Worm (Caenorhabditis elegans) whole organism, L4 larva: Measurements from ENCODE around the gene C09B8.4.
A peak's percentile ranks its signal among the peaks of the same experiment; 100 is the strongest.

Source experiments
- D1046.2 ChIP-seq: fragments of 200-800 bp; sonication (Bioruptor generic); IDR thresholded peaks from 2 replicates; pipeline ENCODE4 v1.3.6; 2022; ENCODE audit warnings: missing genetic modification characterization, missing compliant biosample characterization
- F10B5.3 ChIP-seq: sonication (generic microtip); optimal IDR thresholded peaks from 2 replicates; lab custom pipeline; 2016; ENCODE audit warnings: mild to moderate bottlenecking, missing genetic modification characterization, missing compliant biosample characterization
- F26F4.8 ChIP-seq: fragments of 200-800 bp; sonication (Bioruptor generic); conservative IDR thresholded peaks from 2 replicates; pipeline ENCODE4 v1.3.6; 2022; ENCODE audit warnings: missing genetic modification characterization, missing compliant biosample characterization
- F49E8.2 ChIP-seq: sonication (generic microtip); optimal IDR thresholded peaks from 2 replicates; lab custom pipeline; 2016; ENCODE audit warnings: missing compliant biosample characterization, mild to moderate bottlenecking, missing genetic modification characterization, borderline replicate concordance
- R02D3.7 ChIP-seq: fragments of 150-350 bp; sonication (generic microtip); optimal IDR thresholded peaks from 3 replicates; lab custom pipeline; 2014; ENCODE audit warnings: missing biosample characterization, missing genetic modification characterization
- Y5F2A.4 ChIP-seq: fragments of 200-800 bp; sonication (Bioruptor generic); optimal IDR thresholded peaks from 2 replicates; lab custom pipeline; 2018; ENCODE audit warnings: mild to moderate bottlenecking, missing genetic modification characterization, missing compliant biosample characterization
- Y75B8A.6 ChIP-seq: fragments of 200-800 bp; sonication (Bioruptor generic); IDR thresholded peaks from 2 replicates; pipeline ENCODE4 v1.3.6; 2022; ENCODE audit warnings: missing genetic modification reagents, missing genetic modification characterization, missing compliant biosample characterization
- ZK546.5 ChIP-seq, 2 experiments: sonication (generic microtip); optimal IDR thresholded peaks; 2 replicates each; lab custom pipeline; 2017; ENCODE audit warnings: missing biosample characterization in 2 of 2, missing genetic modification characterization in 2 of 2
- aha-1 ChIP-seq: fragments of 150-350 bp; peaks from one replicate; lab custom pipeline; 2014; ENCODE audit warnings: missing biosample characterization, missing genetic modification characterization
- ama-1 ChIP-seq: fragments of 150-350 bp; optimal IDR thresholded peaks from 2 replicates; lab custom pipeline; 2014; ENCODE audit warnings: inconsistent platforms, mixed read lengths
- ceh-20 ChIP-seq: fragments of 200-800 bp; sonication (Bioruptor generic); IDR thresholded peaks from 2 replicates; pipeline ENCODE4 v1.3.6; 2022; ENCODE audit warnings: missing genetic modification reagents, missing genetic modification characterization, missing compliant biosample characterization
- ceh-62 ChIP-seq: sonication (generic microtip); optimal IDR thresholded peaks from 2 replicates; lab custom pipeline; 2017; ENCODE audit warnings: missing biosample characterization, missing genetic modification characterization
- ceh-82 ChIP-seq: sonication (generic microtip); optimal IDR thresholded peaks from 2 replicates; lab custom pipeline; 2017; ENCODE audit warnings: missing biosample characterization, missing genetic modification characterization
- ctbp-1 ChIP-seq: fragments of 200-800 bp; sonication (Bioruptor generic); IDR thresholded peaks from 2 replicates; pipeline ENCODE4 v1.3.6; 2022; ENCODE audit warnings: missing genetic modification reagents, missing genetic modification characterization, missing compliant biosample characterization
- daf-16 ChIP-seq, 3 experiments: sonication (generic microtip); optimal IDR thresholded peaks; 2 replicates each; lab custom pipeline; 2016 to 2017; ENCODE audit warnings: missing genetic modification characterization in 3 of 3, missing genetic modification reagents in 3 of 3, mild to moderate bottlenecking in 2 of 3, missing compliant biosample characterization in 2 of 3, missing biosample characterization in 1 of 3, moderate library complexity in 1 of 3
- dve-1 ChIP-seq: sonication (generic microtip); optimal IDR thresholded peaks from 2 replicates; lab custom pipeline; 2017; ENCODE audit warnings: antibody characterized with exemption, mild to moderate bottlenecking, missing genetic modification characterization, missing compliant biosample characterization; ENCODE audit not compliant: insufficient read depth
- fkh-10 ChIP-seq: fragments of 150-350 bp; optimal IDR thresholded peaks from 2 replicates; lab custom pipeline; 2014; ENCODE audit warnings: missing biosample characterization, missing genetic modification reagents, missing genetic modification characterization
- hif-1 ChIP-seq, 2 experiments: sonication (generic microtip); optimal IDR thresholded peaks; 2 replicates each; lab custom pipeline; 2016 to 2017; ENCODE audit warnings: missing compliant biosample characterization in 2 of 2, missing genetic modification characterization in 2 of 2, missing genetic modification reagents in 2 of 2, missing genotype in 2 of 2, mild to moderate bottlenecking in 1 of 2
- hmg-1.1 ChIP-seq: fragments of 200-800 bp; sonication (Bioruptor generic); IDR thresholded peaks from 2 replicates; pipeline ENCODE4 v1.3.6; 2022; ENCODE audit warnings: missing genetic modification reagents, missing genetic modification characterization, missing compliant biosample characterization
- jun-1 ChIP-seq: fragments of 150-350 bp; optimal IDR thresholded peaks from 2 replicates; lab custom pipeline; 2014; ENCODE audit warnings: missing biosample characterization, missing genetic modification reagents, missing genetic modification characterization
- lim-7 ChIP-seq: fragments of 200-800 bp; sonication (Bioruptor generic); IDR thresholded peaks from 2 replicates; pipeline ENCODE4 v1.3.6; 2022; ENCODE audit warnings: missing genetic modification characterization, missing compliant biosample characterization
- madf-5 ChIP-seq, 2 experiments: fragments of 200-800 bp; sonication (Bioruptor generic); IDR thresholded peaks; 2 replicates each; pipeline ENCODE4 v1.3.6; 2022; ENCODE audit warnings: missing compliant biosample characterization in 2 of 2, missing genetic modification characterization in 2 of 2
- madf-9 ChIP-seq: fragments of 200-800 bp; sonication (Bioruptor generic); conservative IDR thresholded peaks from 2 replicates; pipeline ENCODE4 v1.3.6; 2022; ENCODE audit warnings: missing genetic modification reagents, missing genetic modification characterization, missing compliant biosample characterization
- mep-1 ChIP-seq: fragments of 150-350 bp; sonication (generic microtip); optimal IDR thresholded peaks from 3 replicates; lab custom pipeline; 2014; ENCODE audit warnings: missing biosample characterization, missing genetic modification characterization
- mes-2 ChIP-seq: sonication (generic microtip); optimal IDR thresholded peaks from 2 replicates; lab custom pipeline; 2016; ENCODE audit warnings: missing genotype, mild to moderate bottlenecking, missing genetic modification characterization, missing compliant biosample characterization; ENCODE audit not compliant: poor library complexity, severe bottlenecking
- mxl-2 ChIP-seq: fragments of 200-800 bp; sonication (Bioruptor generic); conservative IDR thresholded peaks from 2 replicates; pipeline ENCODE4 v1.3.6; 2022; ENCODE audit warnings: missing genetic modification reagents, missing genetic modification characterization, missing compliant biosample characterization
- nhr-10 ChIP-seq: fragments of 150-350 bp; optimal IDR thresholded peaks from 2 replicates; lab custom pipeline; 2014; ENCODE audit warnings: missing biosample characterization, missing genetic modification characterization
- nhr-102 ChIP-seq: sonication (generic microtip); optimal IDR thresholded peaks from 2 replicates; lab custom pipeline; 2016; ENCODE audit warnings: mild to moderate bottlenecking, missing genetic modification characterization, moderate library complexity, missing compliant biosample characterization
- nhr-11 ChIP-seq: fragments of 150-350 bp; optimal IDR thresholded peaks from 2 replicates; lab custom pipeline; 2014; ENCODE audit warnings: missing biosample characterization, missing genetic modification characterization
- nhr-25 ChIP-seq: sonication (generic microtip); optimal IDR thresholded peaks from 2 replicates; lab custom pipeline; 2017; ENCODE audit warnings: missing genetic modification characterization, mild to moderate bottlenecking, missing compliant biosample characterization, antibody characterized with exemption, moderate library complexity, borderline replicate concordance; ENCODE audit not compliant: insufficient read depth
- nhr-42 ChIP-seq: fragments of 200-800 bp; sonication (Bioruptor generic); IDR thresholded peaks from 2 replicates; pipeline ENCODE4 v1.3.6; 2022; ENCODE audit warnings: missing genetic modification characterization, missing compliant biosample characterization
- nhr-48 ChIP-seq: sonication (generic microtip); optimal IDR thresholded peaks from 2 replicates; lab custom pipeline; 2016; ENCODE audit warnings: mild to moderate bottlenecking, missing genetic modification characterization, missing compliant biosample characterization
- nhr-6 ChIP-seq: fragments of 150-350 bp; optimal IDR thresholded peaks from 2 replicates; lab custom pipeline; 2014; ENCODE audit warnings: missing biosample characterization, missing genetic modification characterization
- php-3 ChIP-seq: fragments of 200-800 bp; sonication (Bioruptor generic); IDR thresholded peaks from 2 replicates; pipeline ENCODE4 v1.3.6; 2022; ENCODE audit warnings: missing genetic modification reagents, missing genetic modification characterization, missing compliant biosample characterization
- sdz-12 ChIP-seq: fragments of 200-800 bp; sonication (Bioruptor generic); optimal IDR thresholded peaks from 2 replicates; lab custom pipeline; 2018; ENCODE audit warnings: mild to moderate bottlenecking, missing genetic modification characterization, missing compliant biosample characterization
- spr-1 ChIP-seq: sonication (generic microtip); optimal IDR thresholded peaks from 2 replicates; lab custom pipeline; 2016; ENCODE audit warnings: mild to moderate bottlenecking, missing genetic modification characterization, missing compliant biosample characterization
- tra-1 ChIP-seq: fragments of 200-800 bp; sonication (Bioruptor generic); IDR thresholded peaks from 2 replicates; pipeline ENCODE4 v1.3.6; 2022; ENCODE audit warnings: missing genetic modification reagents, missing genetic modification characterization, missing compliant biosample characterization
- unc-130 ChIP-seq: sonication (generic microtip); optimal IDR thresholded peaks from 2 replicates; lab custom pipeline; 2016; ENCODE audit warnings: missing genetic modification reagents, missing genetic modification characterization, missing compliant biosample characterization
- unc-39 ChIP-seq: sonication (generic microtip); optimal IDR thresholded peaks from 2 replicates; lab custom pipeline; 2017; ENCODE audit warnings: missing biosample characterization, missing genetic modification characterization
- unc-62 ChIP-seq, 3 experiments: fragments of 150-350 bp in 1 of 3; sonication (generic microtip); optimal IDR thresholded peaks in 2 of 3; peaks in 1 of 3; 1 replicate in 1 of 3; 2 replicates in 2 of 3; lab custom pipeline; 2014 to 2017; ENCODE audit warnings: missing biosample characterization in 3 of 3, missing genetic modification characterization in 3 of 3, missing genetic modification reagents in 3 of 3, missing genotype in 1 of 3
- vab-7 ChIP-seq: fragments of 200-800 bp; sonication (Bioruptor generic); IDR thresholded peaks from 2 replicates; pipeline ENCODE4 v1.3.6; 2022; ENCODE audit warnings: missing genetic modification reagents, missing genetic modification characterization, missing compliant biosample characterization
- zfp-3 ChIP-seq: fragments of 200-800 bp; sonication (Bioruptor generic); conservative IDR thresholded peaks from 2 replicates; pipeline ENCODE4 v1.3.6; 2022; ENCODE audit warnings: missing genetic modification reagents, missing genetic modification characterization, missing compliant biosample characterization
- zip-11 ChIP-seq: fragments of 200-800 bp; sonication (Bioruptor generic); IDR thresholded peaks from 2 replicates; pipeline ENCODE4 v1.3.6; 2022; ENCODE audit warnings: missing genetic modification characterization, missing compliant biosample characterization

Gene C09B8.4

ce11 chrX:6057580-6058305 is 38.0 kb upstream of the C09B8.4 start, which contains the start of gene gln-1 (continued):
- no peak for TF ChIP-seq hif-1 (tag; optimal IDR thresholded peaks at IDR 0.05; lab: Kevin White, UChicago)
- TF ChIP-seq sdz-12 (GFP tag; lab: Kevin White, UChicago), result no peak
- TF ChIP-seq ceh-62 (tag; lab: Kevin White, UChicago), result no peak
- no peak for TF ChIP-seq Y75B8A.6 (GFP tag; lab: Robert Waterston, UW)
- TF ChIP-seq hmg-1.1 (GFP tag; lab: Robert Waterston, UW), result 0 out of 2 replicates have a peak, but pooled peaks have one; percentile 33
- peak; percentile 17 for TF ChIP-seq nhr-6
- TF ChIP-seq unc-39, result no peak
- no peak for TF ChIP-seq ceh-20 (GFP tag; lab: Robert Waterston, UW)
- no peak for TF ChIP-seq mes-2 (tag; lab: Kevin White, UChicago)
- TF ChIP-seq lim-7 (GFP tag; lab: Robert Waterston, UW), result no peak
- no peak for TF ChIP-seq php-3 (GFP tag; lab: Robert Waterston, UW)
- TF ChIP-seq ctbp-1, result no peak
- TF ChIP-seq nhr-102 (tag; lab: Kevin White, UChicago), result no peak
- TF ChIP-seq Y5F2A.4 (GFP tag; lab: Kevin White, UChicago), result no peak
- no peak for TF ChIP-seq ama-1 (lab: Kevin White, UChicago)
- no peak for TF ChIP-seq R02D3.7 (tag; lab: Kevin White, UChicago)
- no peak for TF ChIP-seq unc-130 (GFP tag; lab: Kevin White, UChicago)
- TF ChIP-seq madf-5 (GFP tag; IDR thresholded peaks at IDR 0.05; lab: Robert Waterston, UW), result no peak
- no peak for TF ChIP-seq ZK546.5 (tag; optimal IDR thresholded peaks at IDR 0.05; lab: Kevin White, UChicago)
- no peak for TF ChIP-seq ceh-82 (tag; lab: Kevin White, UChicago)
- no peak for TF ChIP-seq D1046.2 (GFP tag; lab: Robert Waterston, UW)
- peak; percentile 54 for TF ChIP-seq dve-1
- TF ChIP-seq F49E8.2, result no peak
- no peak for TF ChIP-seq nhr-42 (GFP tag; lab: Robert Waterston, UW)
- peak; percentile 66 for TF ChIP-seq nhr-10 (tag; lab: Kevin White, UChicago)
- TF ChIP-seq mxl-2 (GFP tag; lab: Robert Waterston, UW), result no peak
- TF ChIP-seq zfp-3, result no peak
- TF ChIP-seq mep-1 (tag; lab: Kevin White, UChicago), result peak; percentile 49
- no peak for TF ChIP-seq fkh-10 (GFP tag; lab: Kevin White, UChicago)
- TF ChIP-seq tra-1 (GFP tag; lab: Robert Waterston, UW), result no peak
- no peak for TF ChIP-seq nhr-11 (tag; lab: Kevin White, UChicago)
- TF ChIP-seq F10B5.3, result no peak
- TF ChIP-seq vab-7 (GFP tag; lab: Robert Waterston, UW), result no peak
- TF ChIP-seq spr-1 (tag; lab: Kevin White, UChicago), result no peak
- no peak for TF ChIP-seq nhr-25 (tag; lab: Kevin White, UChicago)
- no peak for TF ChIP-seq zip-11 (GFP tag; lab: Robert Waterston, UW)
- TF ChIP-seq madf-9 (GFP tag; lab: Robert Waterston, UW), result no peak
- no peak for TF ChIP-seq F26F4.8 (GFP tag; lab: Robert Waterston, UW)
- TF ChIP-seq jun-1 (tag; lab: Kevin White, UChicago), result no peak
- peak; percentile 45 for TF ChIP-seq nhr-48
- TF ChIP-seq unc-62 (GFP tag; optimal IDR thresholded peaks at IDR 0.05 in 1 of 2; lab: Kevin White, UChicago), result peak in 1 of 2 experiments; percentile 89
- TF ChIP-seq unc-62 (tag; optimal IDR thresholded peaks at IDR 0.05; lab: Kevin White, UChicago), result no peak
- no peak for TF ChIP-seq daf-16 (GFP tag; optimal IDR thresholded peaks at IDR 0.05; lab: Kevin White, UChicago)
- TF ChIP-seq daf-16 (tag; optimal IDR thresholded peaks at IDR 0.05; lab: Kevin White, UChicago), result peak; percentile 67
- TF ChIP-seq aha-1 (tag; lab: Kevin White, UChicago), result no peak
